Worm (Caenorhabditis elegans): Measurements from ENCODE around the gene aagr-3.

Gene aagr-3

ce11 chrV:9730743-9731706, 1.7 kb upstream of the aagr-3 start (continued):
- TF ChIP-seq dpl-1 (GFP tag; optimal IDR thresholded peaks at IDR 0.05): no peak
- TF ChIP-seq egrh-3 (GFP tag; IDR thresholded peaks at IDR 0.05): peak; percentile 80
- TF ChIP-seq ztf-22 (GFP tag; optimal IDR thresholded peaks at IDR 0.05): peak; percentile 72
- no peak for TF ChIP-seq snpc-3.4 (tag; optimal IDR thresholded peaks at IDR 0.05)
- peak; percentile 100 for TF ChIP-seq zfh-2 (GFP tag; conservative IDR thresholded peaks at IDR 0.05)
- TF ChIP-seq hsf-1 (GFP tag; IDR thresholded peaks at IDR 0.05): no peak
- TF ChIP-seq lag-1 (GFP tag; IDR thresholded peaks at IDR 0.05): no peak
- no peak for TF ChIP-seq fkh-3 (tag; optimal IDR thresholded peaks at IDR 0.05)
- no peak for TF ChIP-seq nfya-1 (tag; optimal IDR thresholded peaks at IDR 0.05; ENCODE audit: borderline replicate concordance, insufficient read depth)
- no peak for TF ChIP-seq pha-4 (tag; optimal IDR thresholded peaks at IDR 0.05)
- TF ChIP-seq bed-1 (GFP tag; IDR thresholded peaks at IDR 0.05): no peak
- no peak for TF ChIP-seq him-1 (tag; optimal IDR thresholded peaks at IDR 0.05)
- TF ChIP-seq ztf-3 (GFP tag; optimal IDR thresholded peaks at IDR 0.05): peak; percentile 65
- peak; percentile 82 for TF ChIP-seq Y53G8AR.9 (GFP tag; conservative IDR thresholded peaks at IDR 0.05)
- no peak for TF ChIP-seq akir-1 (GFP tag; optimal IDR thresholded peaks at IDR 0.05)
- TF ChIP-seq F33H1.4 (GFP tag; IDR thresholded peaks at IDR 0.05): no peak
- peak; percentile 56 for TF ChIP-seq ZK185.1 (tag; optimal IDR thresholded peaks at IDR 0.05; ENCODE audit: poor library complexity, severe bottlenecking)
- TF ChIP-seq unc-62 (GFP tag; optimal IDR thresholded peaks at IDR 0.05): peak; percentile 32
- no peak for TF ChIP-seq cebp-2 (GFP tag; IDR thresholded peaks at IDR 0.05)
- no peak for TF ChIP-seq T26A5.8 (tag; optimal IDR thresholded peaks at IDR 0.05)
- TF ChIP-seq ztf-25 (GFP tag; IDR thresholded peaks at IDR 0.05): 0 out of 2 replicates have a peak, but pooled peaks have one; percentile 46
- no peak for TF ChIP-seq dpff-1 (tag; optimal IDR thresholded peaks at IDR 0.05)
- TF ChIP-seq mxl-1 (tag; optimal IDR thresholded peaks at IDR 0.05): peak; percentile 36
- TF ChIP-seq hlh-26 (GFP tag; conservative IDR thresholded peaks at IDR 0.05): no peak
- peak; percentile 62 for TF ChIP-seq attf-3 (GFP tag; conservative IDR thresholded peaks at IDR 0.05)
- no peak for TF ChIP-seq F23B12.7 (tag; optimal IDR thresholded peaks at IDR 0.05; ENCODE audit: insufficient read depth)
- peak; percentile 50; the same call in 1 of the 2 replicates for TF ChIP-seq C17E4.6 (GFP tag; IDR thresholded peaks at IDR 0.05)
- TF ChIP-seq nfya-2 (GFP tag; IDR thresholded peaks at IDR 0.05): no peak
- no peak for TF ChIP-seq Y79H2A.3 (GFP tag; conservative IDR thresholded peaks at IDR 0.05)
- peak; percentile 66 for TF ChIP-seq gei-17 (GFP tag; optimal IDR thresholded peaks at IDR 0.05)
- peak; percentile 70 for TF ChIP-seq lir-1 (GFP tag; conservative IDR thresholded peaks at IDR 0.05)
- TF ChIP-seq ccch-3 (GFP tag; optimal IDR thresholded peaks at IDR 0.05): peak; percentile 18
- TF ChIP-seq repo-1 (tag; optimal IDR thresholded peaks at IDR 0.05): peak; percentile 61
- peak; percentile 12 for TF ChIP-seq unc-130 (GFP tag; optimal IDR thresholded peaks at IDR 0.05)
- 0 out of 2 replicates have a peak, but pooled peaks have one; percentile 4 for TF ChIP-seq ztf-28 (GFP tag; IDR thresholded peaks at IDR 0.05)
- TF ChIP-seq die-1 (tag; optimal IDR thresholded peaks at IDR 0.05): peak; percentile 36
- no peak for TF ChIP-seq sdz-38 (tag; optimal IDR thresholded peaks at IDR 0.05)
- TF ChIP-seq pbrm-1 (GFP tag; IDR thresholded peaks at IDR 0.05): peak; percentile 58
- TF ChIP-seq lin-26 (GFP tag; IDR thresholded peaks at IDR 0.05): peak; percentile 71; the same call in 1 of the 2 replicates
- peak; percentile 77 for TF ChIP-seq tbp1 (GFP tag; optimal IDR thresholded peaks at IDR 0.05)
- TF ChIP-seq rpc-1 (optimal IDR thresholded peaks at IDR 0.05): no peak
- TF ChIP-seq rpc-1 (tag; optimal IDR thresholded peaks at IDR 0.05): no peak
- TF ChIP-seq ceh-79 (tag; optimal IDR thresholded peaks at IDR 0.05): no peak
- TF ChIP-seq aptf-2 (GFP tag; conservative IDR thresholded peaks at IDR 0.05): no peak
- no peak for TF ChIP-seq Y53F4B.3 (GFP tag; IDR thresholded peaks at IDR 0.05)
- peak; percentile 55 for TF ChIP-seq snpc-4 (GFP tag; optimal IDR thresholded peaks at IDR 0.05)
- peak; percentile 42 to 79 (median 78) for TF ChIP-seq snpc-4 (tag; optimal IDR thresholded peaks at IDR 0.05)

Data from whole organism, young adult.